Worm (Caenorhabditis elegans) whole organism, L4/young adult: ENCODE data around the gene Y55D5A.4.

Source experiments
- W03F9.2 ChIP-seq: fragments of 150-350 bp; optimal IDR thresholded peaks from 2 replicates; lab custom pipeline; 2014; ENCODE audit warnings: missing biosample characterization, missing genetic modification characterization
- dao-5 ChIP-seq: sonication (generic microtip); optimal IDR thresholded peaks from 2 replicates; lab custom pipeline; 2016; ENCODE audit warnings: missing genotype, missing genetic modification characterization, moderate library complexity, missing compliant biosample characterization
- him-1 ChIP-seq: sonication (generic microtip); optimal IDR thresholded peaks from 2 replicates; lab custom pipeline; 2016; ENCODE audit warnings: missing genotype, missing genetic modification reagents, missing genetic modification characterization, missing compliant biosample characterization

ce11 chrIII:2970251-2970650 is 19.6 kb downstream of the Y55D5A.4 start:
- TF ChIP-seq him-1 (no peak), W03F9.2 (tag; lab: Kevin White, UChicago) (no peak), dao-5 (no peak)
